Worm (Caenorhabditis elegans) whole organism, L4 larva: Measurements from ENCODE around the gene sqv-2.

Experiments used
- F26F4.8 ChIP-seq: fragments of 200-800 bp; sonication (Bioruptor generic); conservative IDR thresholded peaks from 2 replicates; pipeline ENCODE4 v1.3.6; 2022; ENCODE audit warnings: missing genetic modification characterization, missing compliant biosample characterization
- F49E8.2 ChIP-seq: sonication (generic microtip); optimal IDR thresholded peaks from 2 replicates; lab custom pipeline; 2016; ENCODE audit warnings: missing compliant biosample characterization, mild to moderate bottlenecking, missing genetic modification characterization, borderline replicate concordance
- R02D3.7 ChIP-seq: fragments of 150-350 bp; sonication (generic microtip); optimal IDR thresholded peaks from 3 replicates; lab custom pipeline; 2014; ENCODE audit warnings: missing biosample characterization, missing genetic modification characterization
- T20F7.1 ChIP-seq: fragments of 200-800 bp; sonication (Bioruptor generic); optimal IDR thresholded peaks from 2 replicates; lab custom pipeline; 2018; ENCODE audit warnings: mild to moderate bottlenecking, missing genetic modification characterization, missing compliant biosample characterization
- Y75B8A.6 ChIP-seq: fragments of 200-800 bp; sonication (Bioruptor generic); IDR thresholded peaks from 2 replicates; pipeline ENCODE4 v1.3.6; 2022; ENCODE audit warnings: missing genetic modification reagents, missing genetic modification characterization, missing compliant biosample characterization
- ZK546.5 ChIP-seq, 2 experiments: sonication (generic microtip); optimal IDR thresholded peaks; 2 replicates each; lab custom pipeline; 2017; ENCODE audit warnings: missing biosample characterization in 2 of 2, missing genetic modification characterization in 2 of 2
- aha-1 ChIP-seq: fragments of 150-350 bp; peaks from one replicate; lab custom pipeline; 2014; ENCODE audit warnings: missing biosample characterization, missing genetic modification characterization
- ama-1 ChIP-seq: fragments of 150-350 bp; optimal IDR thresholded peaks from 2 replicates; lab custom pipeline; 2014; ENCODE audit warnings: inconsistent platforms, mixed read lengths
- ceh-20 ChIP-seq: fragments of 200-800 bp; sonication (Bioruptor generic); IDR thresholded peaks from 2 replicates; pipeline ENCODE4 v1.3.6; 2022; ENCODE audit warnings: missing genetic modification reagents, missing genetic modification characterization, missing compliant biosample characterization
- ceh-28 ChIP-seq: fragments of 150-350 bp; optimal IDR thresholded peaks from 2 replicates; lab custom pipeline; 2014; ENCODE audit warnings: missing biosample characterization, missing genetic modification reagents, missing genetic modification characterization
- ceh-44 ChIP-seq: fragments of 200-800 bp; sonication (Bioruptor generic); IDR thresholded peaks from 2 replicates; pipeline ENCODE4 v1.3.6; 2022; ENCODE audit warnings: missing genetic modification reagents, missing genetic modification characterization, missing compliant biosample characterization
- ceh-82 ChIP-seq: sonication (generic microtip); optimal IDR thresholded peaks from 2 replicates; lab custom pipeline; 2017; ENCODE audit warnings: missing biosample characterization, missing genetic modification characterization
- ctbp-1 ChIP-seq: fragments of 200-800 bp; sonication (Bioruptor generic); IDR thresholded peaks from 2 replicates; pipeline ENCODE4 v1.3.6; 2022; ENCODE audit warnings: missing genetic modification reagents, missing genetic modification characterization, missing compliant biosample characterization
- daf-12 ChIP-seq: fragments of 150-350 bp; optimal IDR thresholded peaks from 2 replicates; lab custom pipeline; 2014; ENCODE audit warnings: missing biosample characterization, missing genetic modification reagents, missing genetic modification characterization
- daf-16 ChIP-seq, 3 experiments: sonication (generic microtip); optimal IDR thresholded peaks; 2 replicates each; lab custom pipeline; 2016 to 2017; ENCODE audit warnings: missing genetic modification characterization in 3 of 3, missing genetic modification reagents in 3 of 3, mild to moderate bottlenecking in 2 of 3, missing compliant biosample characterization in 2 of 3, missing biosample characterization in 1 of 3, moderate library complexity in 1 of 3
- dmd-6 ChIP-seq: fragments of 200-800 bp; sonication (Bioruptor generic); IDR thresholded peaks from 2 replicates; pipeline ENCODE4 v1.3.6; 2022; ENCODE audit warnings: missing genetic modification reagents, missing genetic modification characterization, missing compliant biosample characterization
- dpl-1 ChIP-seq: fragments of 150-350 bp; optimal IDR thresholded peaks from 2 replicates; lab custom pipeline; 2014; ENCODE audit warnings: missing biosample characterization, missing genetic modification reagents, missing genetic modification characterization
- duxl-1 ChIP-seq: sonication (generic microtip); optimal IDR thresholded peaks from 2 replicates; lab custom pipeline; 2016; ENCODE audit warnings: mild to moderate bottlenecking, missing genetic modification characterization, moderate library complexity, missing compliant biosample characterization; ENCODE audit not compliant: poor library complexity
- dve-1 ChIP-seq: sonication (generic microtip); optimal IDR thresholded peaks from 2 replicates; lab custom pipeline; 2017; ENCODE audit warnings: antibody characterized with exemption, mild to moderate bottlenecking, missing genetic modification characterization, missing compliant biosample characterization; ENCODE audit not compliant: insufficient read depth
- egl-27 ChIP-seq: sonication (generic microtip); optimal IDR thresholded peaks from 3 replicates; lab custom pipeline; 2017; ENCODE audit warnings: missing biosample characterization, missing genetic modification reagents, missing genetic modification characterization
- fkh-10 ChIP-seq: fragments of 150-350 bp; optimal IDR thresholded peaks from 2 replicates; lab custom pipeline; 2014; ENCODE audit warnings: missing biosample characterization, missing genetic modification reagents, missing genetic modification characterization
- lim-7 ChIP-seq: fragments of 200-800 bp; sonication (Bioruptor generic); IDR thresholded peaks from 2 replicates; pipeline ENCODE4 v1.3.6; 2022; ENCODE audit warnings: missing genetic modification characterization, missing compliant biosample characterization
- lin-38 ChIP-seq: fragments of 200-800 bp; sonication (Bioruptor generic); IDR thresholded peaks from 2 replicates; pipeline ENCODE4 v1.3.6; 2022; ENCODE audit warnings: missing genetic modification reagents, missing genetic modification characterization, missing compliant biosample characterization
- lin-39 ChIP-seq: fragments of 150-350 bp; optimal IDR thresholded peaks from 2 replicates; lab custom pipeline; 2014; ENCODE audit warnings: missing biosample characterization, missing genetic modification reagents, missing genetic modification characterization
- madf-9 ChIP-seq: fragments of 200-800 bp; sonication (Bioruptor generic); conservative IDR thresholded peaks from 2 replicates; pipeline ENCODE4 v1.3.6; 2022; ENCODE audit warnings: missing genetic modification reagents, missing genetic modification characterization, missing compliant biosample characterization
- mdl-1 ChIP-seq, 2 experiments: fragments of 150-350 bp in 1 of 2; sonication (generic microtip) in 1 of 2; optimal IDR thresholded peaks; 2 replicates each; lab custom pipeline; 2014 to 2017; ENCODE audit warnings: missing biosample characterization in 2 of 2, missing genetic modification characterization in 2 of 2
- mep-1 ChIP-seq: fragments of 150-350 bp; sonication (generic microtip); optimal IDR thresholded peaks from 3 replicates; lab custom pipeline; 2014; ENCODE audit warnings: missing biosample characterization, missing genetic modification characterization
- nhr-42 ChIP-seq: fragments of 200-800 bp; sonication (Bioruptor generic); IDR thresholded peaks from 2 replicates; pipeline ENCODE4 v1.3.6; 2022; ENCODE audit warnings: missing genetic modification characterization, missing compliant biosample characterization
- nhr-48 ChIP-seq: sonication (generic microtip); optimal IDR thresholded peaks from 2 replicates; lab custom pipeline; 2016; ENCODE audit warnings: mild to moderate bottlenecking, missing genetic modification characterization, missing compliant biosample characterization
- nhr-77 ChIP-seq: fragments of 150-350 bp; optimal IDR thresholded peaks from 2 replicates; lab custom pipeline; 2014; ENCODE audit warnings: missing biosample characterization, missing genetic modification characterization
- pha-4 ChIP-seq, 2 experiments: fragments of 150-350 bp in 1 of 2; fragments of 200-800 bp in 1 of 2; sonication (Bioruptor generic) in 1 of 2; IDR thresholded peaks in 1 of 2; optimal IDR thresholded peaks in 1 of 2; 2 replicates each; pipeline versions ENCODE4 v1.3.6 to Lab custom; 2014 to 2022; ENCODE audit warnings: missing genetic modification characterization in 2 of 2, missing genetic modification reagents in 2 of 2, missing biosample characterization in 1 of 2, missing compliant biosample characterization in 1 of 2
- php-3 ChIP-seq: fragments of 200-800 bp; sonication (Bioruptor generic); IDR thresholded peaks from 2 replicates; pipeline ENCODE4 v1.3.6; 2022; ENCODE audit warnings: missing genetic modification reagents, missing genetic modification characterization, missing compliant biosample characterization
- rbr-2 ChIP-seq: sonication (generic microtip); optimal IDR thresholded peaks from 2 replicates; lab custom pipeline; 2016; ENCODE audit warnings: missing genotype, missing genetic modification characterization, missing compliant biosample characterization
- saeg-2 ChIP-seq: fragments of 200-800 bp; sonication (Bioruptor generic); IDR thresholded peaks from 2 replicates; pipeline ENCODE4 v1.3.6; 2022; ENCODE audit warnings: missing genetic modification reagents, missing genetic modification characterization, missing compliant biosample characterization
- sdz-12 ChIP-seq: fragments of 200-800 bp; sonication (Bioruptor generic); optimal IDR thresholded peaks from 2 replicates; lab custom pipeline; 2018; ENCODE audit warnings: mild to moderate bottlenecking, missing genetic modification characterization, missing compliant biosample characterization
- set-16 ChIP-seq: fragments of 200-800 bp; sonication (Bioruptor generic); IDR thresholded peaks from 2 replicates; pipeline ENCODE4 v1.3.6; 2022; ENCODE audit warnings: missing genetic modification reagents, missing genetic modification characterization, missing compliant biosample characterization
- snpc-4 ChIP-seq: fragments of 150-350 bp; optimal IDR thresholded peaks from 2 replicates; lab custom pipeline; 2014; ENCODE audit warnings: missing biosample characterization, missing genetic modification characterization
- tag-97 ChIP-seq: fragments of 200-800 bp; sonication (Bioruptor generic); IDR thresholded peaks from 2 replicates; pipeline ENCODE4 v1.3.6; 2022; ENCODE audit warnings: missing genetic modification characterization, missing compliant biosample characterization
- unc-130 ChIP-seq: sonication (generic microtip); optimal IDR thresholded peaks from 2 replicates; lab custom pipeline; 2016; ENCODE audit warnings: missing genetic modification reagents, missing genetic modification characterization, missing compliant biosample characterization
- vab-7 ChIP-seq: fragments of 200-800 bp; sonication (Bioruptor generic); IDR thresholded peaks from 2 replicates; pipeline ENCODE4 v1.3.6; 2022; ENCODE audit warnings: missing genetic modification reagents, missing genetic modification characterization, missing compliant biosample characterization
- zag-1 ChIP-seq: fragments of 150-350 bp; optimal IDR thresholded peaks from 2 replicates; lab custom pipeline; 2014; ENCODE audit warnings: missing biosample characterization, missing genetic modification characterization
- zip-2 ChIP-seq: fragments of 150-350 bp; optimal IDR thresholded peaks from 2 replicates; lab custom pipeline; 2014; ENCODE audit warnings: missing biosample characterization, missing genetic modification characterization

Gene sqv-2

DNA sequence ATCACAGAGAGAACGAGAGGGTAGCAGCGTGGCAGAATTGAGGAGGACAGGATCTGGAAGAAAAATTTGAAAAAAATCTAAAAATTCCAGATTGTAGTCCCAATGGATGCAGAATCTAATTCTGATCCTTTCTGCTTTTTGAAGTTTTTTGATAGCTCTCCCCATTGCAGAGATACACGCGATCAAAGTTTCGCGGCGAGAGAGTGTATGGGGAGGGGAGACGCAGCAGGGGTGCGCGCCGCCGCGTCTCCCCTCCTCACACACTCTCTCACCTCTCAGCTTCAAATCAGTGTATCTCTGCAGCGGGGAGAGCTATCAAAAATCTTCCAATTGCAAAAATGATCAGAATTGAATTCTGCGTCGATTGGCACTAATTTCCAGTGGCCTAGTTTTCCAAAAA, 13.1 kb downstream of the sqv-2 start:
- peak; percentile 10; the same call in 1 of the 2 replicates for TF ChIP-seq lim-7
- no peak for TF ChIP-seq vab-7 (GFP tag; lab: Robert Waterston, UW)
- TF ChIP-seq dmd-6 (GFP tag; lab: Robert Waterston, UW): no peak
- TF ChIP-seq nhr-42: no peak
- TF ChIP-seq set-16 (GFP tag; lab: Robert Waterston, UW): peak; percentile 54
- no peak for TF ChIP-seq ceh-44 (GFP tag; lab: Robert Waterston, UW)
- no peak for TF ChIP-seq R02D3.7 (tag; lab: Kevin White, UChicago)
- TF ChIP-seq sdz-12 (GFP tag; lab: Kevin White, UChicago): no peak
- TF ChIP-seq egl-27 (tag; lab: Kevin White, UChicago): no peak
- TF ChIP-seq nhr-48: no peak
- TF ChIP-seq T20F7.1 (GFP tag; lab: Kevin White, UChicago): no peak
- TF ChIP-seq daf-12 (tag; lab: Kevin White, UChicago): no peak
- TF ChIP-seq tag-97 (GFP tag; lab: Robert Waterston, UW): no peak
- no peak for TF ChIP-seq daf-16 (GFP tag; optimal IDR thresholded peaks at IDR 0.05; lab: Kevin White, UChicago)
- TF ChIP-seq daf-16 (tag; optimal IDR thresholded peaks at IDR 0.05; lab: Kevin White, UChicago): no peak
- TF ChIP-seq pha-4 (GFP tag; IDR thresholded peaks at IDR 0.05; lab: Robert Waterston, UW): no peak
- TF ChIP-seq pha-4 (tag; optimal IDR thresholded peaks at IDR 0.05; lab: Kevin White, UChicago): no peak
- TF ChIP-seq ctbp-1 (GFP tag; lab: Robert Waterston, UW): no peak
- no peak for TF ChIP-seq zip-2 (tag; lab: Kevin White, UChicago)
- TF ChIP-seq saeg-2: no peak
- no peak for TF ChIP-seq Y75B8A.6 (GFP tag; lab: Robert Waterston, UW)
- TF ChIP-seq lin-38 (GFP tag; lab: Robert Waterston, UW): 0 out of 2 replicates have a peak, but pooled peaks have one; percentile 7
- no peak for TF ChIP-seq ceh-20
- no peak for TF ChIP-seq mep-1 (tag; lab: Kevin White, UChicago)

DNA sequence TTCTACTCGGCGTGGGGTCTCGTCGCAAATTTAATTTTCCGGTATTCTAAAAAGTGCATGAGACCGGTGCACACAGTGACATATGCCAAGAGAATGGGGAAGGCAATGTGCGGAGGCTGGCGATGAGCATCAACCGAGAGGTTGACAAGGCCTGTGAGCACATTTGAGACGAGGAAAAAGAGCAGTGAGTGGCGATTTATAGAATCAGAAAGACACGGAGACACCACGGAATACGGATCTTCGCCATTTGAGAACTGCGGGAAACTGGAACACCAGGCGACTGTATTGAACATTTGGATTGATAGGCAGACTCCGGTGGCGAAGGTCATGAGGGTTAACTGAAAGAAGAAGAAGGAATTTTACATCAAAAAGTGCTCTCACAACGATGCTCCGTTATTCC, 15.3 kb downstream of the sqv-2 start:
- no peak for TF ChIP-seq lin-39 (tag; lab: Kevin White, UChicago)
- TF ChIP-seq ceh-82 (tag; lab: Kevin White, UChicago): no peak
- no peak for TF ChIP-seq duxl-1 (tag; lab: Kevin White, UChicago)
- TF ChIP-seq fkh-10 (GFP tag; lab: Kevin White, UChicago): no peak
- peak; percentile 92 for TF ChIP-seq aha-1 (tag; lab: Kevin White, UChicago)

DNA sequence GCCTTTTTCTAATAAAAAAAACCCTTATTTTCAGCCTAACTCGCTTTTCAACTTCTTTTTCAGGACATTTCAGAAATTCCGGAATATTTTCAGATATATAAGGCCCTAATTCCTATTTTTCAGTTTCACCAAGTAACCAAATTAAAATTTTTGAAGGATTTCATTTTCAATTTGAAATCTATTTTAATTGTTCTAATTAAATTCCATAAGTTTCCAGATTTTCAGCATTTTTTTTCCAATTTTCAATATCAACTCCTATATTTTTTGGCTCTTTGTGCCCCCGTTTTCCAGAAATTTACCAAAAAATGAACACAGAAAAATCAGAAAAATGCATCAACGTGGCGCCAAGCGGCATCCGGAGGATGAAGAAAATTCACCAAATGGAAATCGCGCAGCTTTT, 19.4 kb downstream of the sqv-2 start, which contains the start of gene Y110A2AL.1:
Gene Y110A2AL.1 (plus strand): TSS at position 301 of the 400 bp plus-strand sequence.
- TF ChIP-seq nhr-77 (tag; lab: Kevin White, UChicago): no peak
- no peak for TF ChIP-seq dpl-1 (GFP tag; lab: Kevin White, UChicago)
- TF ChIP-seq madf-9 (GFP tag; lab: Robert Waterston, UW): no peak
- TF ChIP-seq mdl-1 (tag; optimal IDR thresholded peaks at IDR 0.05; lab: Kevin White, UChicago): no peak
- no peak for TF ChIP-seq zag-1 (tag; lab: Kevin White, UChicago)
- no peak for TF ChIP-seq dve-1 (tag; lab: Kevin White, UChicago)
- no peak for TF ChIP-seq ceh-44 (GFP tag; lab: Robert Waterston, UW)
- TF ChIP-seq unc-130 (GFP tag; lab: Kevin White, UChicago): no peak
- TF ChIP-seq php-3: no peak
- TF ChIP-seq ceh-28: no peak
- TF ChIP-seq F49E8.2: no peak
- TF ChIP-seq snpc-4 (tag; lab: Kevin White, UChicago): no peak
- no peak for TF ChIP-seq rbr-2 (tag; lab: Kevin White, UChicago)
- TF ChIP-seq ZK546.5 (tag; optimal IDR thresholded peaks at IDR 0.05; lab: Kevin White, UChicago): no peak
- no peak for TF ChIP-seq ama-1 (lab: Kevin White, UChicago)
- TF ChIP-seq F26F4.8: no peak
